Worm (Caenorhabditis elegans) whole organism, L4/young adult: ENCODE measurements around the gene F28A10.8.

Experiments
- W03F9.2 ChIP-seq: fragments of 150-350 bp; optimal IDR thresholded peaks from 2 replicates; lab custom pipeline; 2014; ENCODE audit warnings: missing biosample characterization, missing genetic modification characterization
- dao-5 ChIP-seq: sonication (generic microtip); optimal IDR thresholded peaks from 2 replicates; lab custom pipeline; 2016; ENCODE audit warnings: missing genotype, missing genetic modification characterization, moderate library complexity, missing compliant biosample characterization

DNA sequence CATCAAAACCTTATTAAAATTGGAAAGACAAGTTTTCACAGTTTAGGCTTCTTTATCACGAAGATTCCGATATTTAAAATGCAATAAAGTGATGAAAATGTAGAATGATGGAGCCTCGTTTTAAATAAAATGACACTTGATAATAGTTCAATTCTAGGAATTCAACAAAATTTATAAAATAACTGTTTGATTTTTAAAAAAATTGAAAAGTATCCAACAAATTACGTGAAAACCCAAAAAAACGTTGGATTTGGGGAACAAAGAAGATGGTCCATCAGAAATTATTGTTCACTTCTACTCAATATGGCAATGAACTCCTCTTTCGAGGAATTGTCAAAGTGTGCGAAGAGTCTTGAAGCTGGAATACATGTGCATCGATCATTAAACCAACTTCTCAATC lies 5.7 kb upstream of the F28A10.8 start, which contains the start of gene F28A10.4:
- TF ChIP-seq dao-5 (tag; lab: Kevin White, UChicago) (no peak), W03F9.2 (no peak)
